Worm (Caenorhabditis elegans) whole organism, young adult: ENCODE measurements around the gene maoc-1.

Source experiments
- B0019.2 ChIP-seq: fragments of 200-800 bp; sonication (Bioruptor generic); conservative IDR thresholded peaks from 2 replicates; pipeline ENCODE4 v1.3.6; 2022; ENCODE audit warnings: missing genetic modification reagents, missing genetic modification characterization, missing compliant biosample characterization
- B0336.3 ChIP-seq: fragments of 200-800 bp; sonication (Bioruptor generic); IDR thresholded peaks from 2 replicates; pipeline ENCODE4 v1.3.6; 2022; ENCODE audit warnings: missing genetic modification characterization, missing compliant biosample characterization
- C06A6.2 ChIP-seq: fragments of 200-800 bp; sonication (Bioruptor generic); conservative IDR thresholded peaks from 2 replicates; pipeline ENCODE4 v1.3.6; 2022; ENCODE audit warnings: missing genetic modification characterization, missing compliant biosample characterization
- C17E4.6 ChIP-seq: fragments of 200-800 bp; sonication (Bioruptor generic); IDR thresholded peaks from 2 replicates; pipeline ENCODE4 v1.3.6; 2022; ENCODE audit warnings: missing genetic modification reagents, missing genetic modification characterization, missing compliant biosample characterization
- D2030.7 ChIP-seq: fragments of 200-800 bp; sonication (Bioruptor generic); IDR thresholded peaks from 2 replicates; pipeline ENCODE4 v1.3.6; 2022; ENCODE audit warnings: missing genetic modification reagents, missing genetic modification characterization, missing compliant biosample characterization
- F37B4.10 ChIP-seq: fragments of 200-800 bp; sonication (Bioruptor generic); IDR thresholded peaks from 2 replicates; pipeline ENCODE4 v1.3.6; 2022; ENCODE audit warnings: missing genetic modification characterization, missing compliant biosample characterization
- F49E8.2 ChIP-seq: sonication (generic microtip); optimal IDR thresholded peaks from 3 replicates; lab custom pipeline; 2017; ENCODE audit warnings: missing genetic modification characterization, mild to moderate bottlenecking, missing compliant biosample characterization, antibody characterized with exemption, moderate library complexity; ENCODE audit not compliant: insufficient read depth
- F55B11.4 ChIP-seq: sonication (generic microtip); optimal IDR thresholded peaks from 2 replicates; lab custom pipeline; 2016; ENCODE audit warnings: missing compliant biosample characterization, missing genetic modification characterization, borderline replicate concordance; ENCODE audit not compliant: insufficient read depth
- F57A8.1 ChIP-seq: fragments of 200-800 bp; sonication (Bioruptor generic); optimal IDR thresholded peaks from 2 replicates; lab custom pipeline; 2018; ENCODE audit warnings: mild to moderate bottlenecking, missing genetic modification characterization, moderate library complexity, missing compliant biosample characterization
- T07F8.4 ChIP-seq: sonication (generic microtip); optimal IDR thresholded peaks from 2 replicates; lab custom pipeline; 2016; ENCODE audit warnings: mild to moderate bottlenecking, missing genetic modification characterization, moderate library complexity, missing compliant biosample characterization
- Y56A3A.18 ChIP-seq: fragments of 200-800 bp; sonication (Bioruptor generic); IDR thresholded peaks from 2 replicates; pipeline ENCODE4 v1.3.6; 2022; ENCODE audit warnings: missing genetic modification reagents, missing genetic modification characterization, missing compliant biosample characterization
- Y95B8A.8 ChIP-seq: fragments of 200-800 bp; sonication (Bioruptor generic); IDR thresholded peaks from 2 replicates; pipeline ENCODE4 v1.3.6; 2022; ENCODE audit warnings: missing genetic modification reagents, missing genetic modification characterization, missing compliant biosample characterization
- ama-1 ChIP-seq, 3 experiments: fragments of 150-350 bp in 1 of 3; sonication (generic microtip) in 2 of 3; optimal IDR thresholded peaks; 2 replicates each; lab custom pipeline; 2014 to 2018; ENCODE audit warnings: missing biosample characterization in 2 of 3, missing genetic modification characterization in 2 of 3, missing genetic modification reagents in 2 of 3
- aptf-2 ChIP-seq: fragments of 200-800 bp; sonication (Bioruptor generic); conservative IDR thresholded peaks from 2 replicates; pipeline ENCODE4 v1.3.6; 2022; ENCODE audit warnings: missing genetic modification reagents, missing genetic modification characterization, missing compliant biosample characterization
- attf-5 ChIP-seq: fragments of 200-800 bp; sonication (Bioruptor generic); optimal IDR thresholded peaks from 2 replicates; lab custom pipeline; 2018; ENCODE audit warnings: mild to moderate bottlenecking, missing genetic modification characterization, missing compliant biosample characterization
- ceh-40 ChIP-seq: fragments of 200-800 bp; sonication (Bioruptor generic); IDR thresholded peaks from 2 replicates; pipeline ENCODE4 v1.3.6; 2022; ENCODE audit warnings: missing genetic modification characterization, missing compliant biosample characterization
- ceh-58 ChIP-seq: fragments of 200-800 bp; sonication (Bioruptor generic); IDR thresholded peaks from 2 replicates; pipeline ENCODE4 v1.3.6; 2022; ENCODE audit warnings: missing genetic modification characterization, missing compliant biosample characterization
- ekl-4 ChIP-seq: fragments of 200-800 bp; sonication (Bioruptor generic); IDR thresholded peaks from 2 replicates; pipeline ENCODE4 v1.3.6; 2022; ENCODE audit warnings: missing genetic modification reagents, missing genetic modification characterization, missing compliant biosample characterization
- ets-4 ChIP-seq: fragments of 200-800 bp; sonication (Bioruptor generic); optimal IDR thresholded peaks from 2 replicates; lab custom pipeline; 2018; ENCODE audit warnings: mild to moderate bottlenecking, missing genetic modification characterization, missing compliant biosample characterization
- gei-17 ChIP-seq: fragments of 200-800 bp; sonication (Bioruptor generic); optimal IDR thresholded peaks from 2 replicates; lab custom pipeline; 2018; ENCODE audit warnings: mild to moderate bottlenecking, missing genetic modification characterization, missing compliant biosample characterization
- him-1 ChIP-seq: sonication (generic microtip); optimal IDR thresholded peaks from 2 replicates; lab custom pipeline; 2016; ENCODE audit warnings: missing genotype, missing genetic modification reagents, missing genetic modification characterization, missing compliant biosample characterization
- hlh-26 ChIP-seq: fragments of 200-800 bp; sonication (Bioruptor generic); conservative IDR thresholded peaks from 2 replicates; pipeline ENCODE4 v1.3.6; 2022; ENCODE audit warnings: missing genetic modification reagents, missing genetic modification characterization, missing compliant biosample characterization
- lag-1 ChIP-seq: fragments of 200-800 bp; sonication (Bioruptor generic); IDR thresholded peaks from 2 replicates; pipeline ENCODE4 v1.3.6; 2022; ENCODE audit warnings: missing genetic modification reagents, missing genetic modification characterization, missing compliant biosample characterization
- lir-1 ChIP-seq: fragments of 200-800 bp; sonication (Bioruptor generic); conservative IDR thresholded peaks from 2 replicates; pipeline ENCODE4 v1.3.6; 2022; ENCODE audit warnings: missing genetic modification reagents, missing genetic modification characterization, missing compliant biosample characterization
- lsy-27 ChIP-seq: sonication (generic microtip); optimal IDR thresholded peaks from 2 replicates; lab custom pipeline; 2017; ENCODE audit warnings: missing genetic modification characterization, mild to moderate bottlenecking, missing compliant biosample characterization, antibody characterized with exemption, missing genotype, borderline replicate concordance; ENCODE audit not compliant: insufficient read depth
- madf-10 ChIP-seq: sonication (generic microtip); optimal IDR thresholded peaks from 2 replicates; lab custom pipeline; 2016; ENCODE audit warnings: mild to moderate bottlenecking, missing genetic modification characterization, missing compliant biosample characterization
- madf-8 ChIP-seq: fragments of 200-800 bp; sonication (Bioruptor generic); conservative IDR thresholded peaks from 2 replicates; pipeline ENCODE4 v1.3.6; 2022; ENCODE audit warnings: missing genetic modification reagents, missing genetic modification characterization, missing compliant biosample characterization
- mcd-1 ChIP-seq: fragments of 200-800 bp; sonication (Bioruptor generic); IDR thresholded peaks from 2 replicates; pipeline ENCODE4 v1.3.6; 2022; ENCODE audit warnings: missing genetic modification reagents, missing genetic modification characterization, missing compliant biosample characterization
- nhr-179 ChIP-seq: sonication (generic microtip); optimal IDR thresholded peaks from 2 replicates; lab custom pipeline; 2016; ENCODE audit warnings: mild to moderate bottlenecking, missing genetic modification characterization, missing compliant biosample characterization
- nhr-27 ChIP-seq: fragments of 200-800 bp; sonication (Bioruptor generic); optimal IDR thresholded peaks from 2 replicates; lab custom pipeline; 2018; ENCODE audit warnings: mild to moderate bottlenecking, missing genetic modification characterization, moderate library complexity, missing compliant biosample characterization
- nhr-80 ChIP-seq: sonication (generic microtip); optimal IDR thresholded peaks from 2 replicates; lab custom pipeline; 2016; ENCODE audit warnings: missing genetic modification characterization, missing compliant biosample characterization
- pbrm-1 ChIP-seq: fragments of 200-800 bp; sonication (Bioruptor generic); IDR thresholded peaks from 2 replicates; pipeline ENCODE4 v1.3.6; 2022; ENCODE audit warnings: missing genetic modification reagents, missing genetic modification characterization, missing compliant biosample characterization
- pha-4 ChIP-seq: fragments of 150-350 bp; sonication (generic microtip); optimal IDR thresholded peaks from 2 replicates; lab custom pipeline; 2014; ENCODE audit warnings: missing biosample characterization, missing genetic modification reagents, missing genetic modification characterization
- rpc-1 ChIP-seq, 2 experiments: fragments of 150-350 bp in 1 of 2; sonication (generic microtip) in 1 of 2; optimal IDR thresholded peaks; 2 replicates each; lab custom pipeline; 2014 to 2018; ENCODE audit warnings: missing biosample characterization in 1 of 2, missing genetic modification characterization in 1 of 2, missing genetic modification reagents in 1 of 2, missing genotype in 1 of 2
- snpc-1.1 ChIP-seq: sonication (generic microtip); optimal IDR thresholded peaks from 2 replicates; lab custom pipeline; 2017; ENCODE audit warnings: missing genetic modification characterization, mild to moderate bottlenecking, missing compliant biosample characterization, antibody characterized with exemption, moderate library complexity, missing genotype, missing genetic modification reagents; ENCODE audit not compliant: insufficient read depth
- snpc-1.3 ChIP-seq: sonication (generic microtip); optimal IDR thresholded peaks from 2 replicates; lab custom pipeline; 2017; ENCODE audit warnings: missing genetic modification characterization, mild to moderate bottlenecking, missing compliant biosample characterization, antibody characterized with exemption, moderate library complexity, missing genotype, missing genetic modification reagents; ENCODE audit not compliant: insufficient read depth
- somi-1 ChIP-seq: fragments of 200-800 bp; sonication (Bioruptor generic); optimal IDR thresholded peaks from 2 replicates; lab custom pipeline; 2018; ENCODE audit warnings: mild to moderate bottlenecking, missing genetic modification characterization, missing compliant biosample characterization
- tbx-9 ChIP-seq: sonication (generic microtip); optimal IDR thresholded peaks from 2 replicates; lab custom pipeline; 2016; ENCODE audit warnings: borderline replicate concordance, missing genetic modification characterization, inconsistent platforms, missing compliant biosample characterization
- xnd-1 ChIP-seq: sonication (generic microtip); optimal IDR thresholded peaks from 2 replicates; lab custom pipeline; 2016; ENCODE audit warnings: missing genotype, missing genetic modification reagents, missing genetic modification characterization, missing compliant biosample characterization
- zfh-2 ChIP-seq: fragments of 200-800 bp; sonication (Bioruptor generic); conservative IDR thresholded peaks from 2 replicates; pipeline ENCODE4 v1.3.6; 2022; ENCODE audit warnings: missing genetic modification reagents, missing genetic modification characterization, missing compliant biosample characterization
- ztf-18 ChIP-seq: sonication (generic microtip); optimal IDR thresholded peaks from 2 replicates; lab custom pipeline; 2016; ENCODE audit warnings: missing genotype, mild to moderate bottlenecking, missing genetic modification characterization, missing compliant biosample characterization
- ztf-22 ChIP-seq: fragments of 200-800 bp; sonication (Bioruptor generic); optimal IDR thresholded peaks from 2 replicates; lab custom pipeline; 2018; ENCODE audit warnings: mild to moderate bottlenecking, missing genetic modification characterization, moderate library complexity, missing compliant biosample characterization
- ztf-28 ChIP-seq: fragments of 200-800 bp; sonication (Bioruptor generic); IDR thresholded peaks from 2 replicates; pipeline ENCODE4 v1.3.6; 2022; ENCODE audit warnings: missing genetic modification reagents, missing genetic modification characterization, missing compliant biosample characterization

Gene maoc-1

ce11 chrII:7183493-7184272 lies 12.4 kb upstream of the maoc-1 start, which contains the start of gene pdl-1 (continued):
- 0 out of 2 replicates have a peak, but pooled peaks have one; percentile 23 for TF ChIP-seq F37B4.10 (GFP tag; lab: Robert Waterston, UW)
- peak; percentile 78 for TF ChIP-seq D2030.7 (GFP tag; lab: Robert Waterston, UW)
- peak; percentile 46 for TF ChIP-seq nhr-80 (tag; lab: Kevin White, UChicago)
- TF ChIP-seq F49E8.2: no peak
- TF ChIP-seq lir-1 (GFP tag; lab: Robert Waterston, UW): peak; percentile 71; the same call in 1 of the 2 replicates
- TF ChIP-seq Y95B8A.8: peak; percentile 62; the same call in 1 of the 2 replicates
- TF ChIP-seq mcd-1 (GFP tag; lab: Robert Waterston, UW): peak; percentile 66
- 0 out of 2 replicates have a peak, but pooled peaks have one; percentile 26 for TF ChIP-seq B0019.2 (GFP tag; lab: Robert Waterston, UW)
- peak; percentile 91 for TF ChIP-seq ceh-40 (GFP tag; lab: Robert Waterston, UW)
- 0 out of 2 replicates have a peak, but pooled peaks have one; percentile 61 for TF ChIP-seq hlh-26 (GFP tag; lab: Robert Waterston, UW)
- TF ChIP-seq snpc-1.3 (tag; lab: Kevin White, UChicago): peak; percentile 89
- no peak for TF ChIP-seq lag-1 (GFP tag; lab: Robert Waterston, UW)
- peak; percentile 99 for TF ChIP-seq rpc-1 (optimal IDR thresholded peaks at IDR 0.05; lab: Kevin White, UChicago)
- TF ChIP-seq rpc-1 (tag; optimal IDR thresholded peaks at IDR 0.05; lab: Kevin White, UChicago): peak; percentile 98
- peak; percentile 80 for TF ChIP-seq ztf-18 (tag; lab: Kevin White, UChicago)
- TF ChIP-seq ceh-58 (GFP tag; lab: Robert Waterston, UW): no peak
- TF ChIP-seq him-1 (tag; lab: Kevin White, UChicago): peak; percentile 97
- TF ChIP-seq F55B11.4: no peak
- TF ChIP-seq T07F8.4: peak; percentile 86
- peak; percentile 76 for TF ChIP-seq somi-1 (GFP tag; lab: Kevin White, UChicago)
- TF ChIP-seq madf-10 (tag; lab: Kevin White, UChicago): peak; percentile 86
- TF ChIP-seq xnd-1 (tag; lab: Kevin White, UChicago): no peak
- TF ChIP-seq ztf-22 (GFP tag; lab: Kevin White, UChicago): peak; percentile 44
- TF ChIP-seq F57A8.1 (GFP tag; lab: Kevin White, UChicago): peak; percentile 46
- TF ChIP-seq Y56A3A.18 (GFP tag; lab: Robert Waterston, UW): peak; percentile 91
- peak; percentile 63; the same call in 1 of the 2 replicates for TF ChIP-seq C17E4.6 (GFP tag; lab: Robert Waterston, UW)
- TF ChIP-seq pbrm-1: peak; percentile 88
- no peak for TF ChIP-seq pha-4 (tag; lab: Kevin White, UChicago)
- 0 out of 2 replicates have a peak, but pooled peaks have one; percentile 43 for TF ChIP-seq C06A6.2 (GFP tag; lab: Robert Waterston, UW)
- TF ChIP-seq ets-4 (GFP tag; lab: Kevin White, UChicago): peak; percentile 62
- TF ChIP-seq zfh-2 (GFP tag; lab: Robert Waterston, UW): no peak; the same call in 1 of the 2 replicates
- TF ChIP-seq ztf-28 (GFP tag; lab: Robert Waterston, UW): peak; percentile 64; the same call in 1 of the 2 replicates
- TF ChIP-seq gei-17: peak; percentile 39
- peak; percentile 82 for TF ChIP-seq attf-5 (GFP tag; lab: Kevin White, UChicago)
- peak; percentile 84 for TF ChIP-seq nhr-27 (tag; lab: Kevin White, UChicago)
- TF ChIP-seq ama-1 (optimal IDR thresholded peaks at IDR 0.05; lab: Kevin White, UChicago): no peak
- TF ChIP-seq ama-1 (GFP tag; optimal IDR thresholded peaks at IDR 0.05; lab: Kevin White, UChicago): peak; percentile 87 to 93

- TF ChIP-seq ceh-58 (GFP tag; lab: Robert Waterston, UW) (no peak), lir-1 (GFP tag; lab: Robert Waterston, UW) (no peak), nhr-179 (tag; lab: Kevin White, UChicago) (no peak), T07F8.4 (no peak), snpc-1.1 (no peak), F57A8.1 (GFP tag; lab: Kevin White, UChicago) (no peak), lsy-27 (no peak), hlh-26 (GFP tag; lab: Robert Waterston, UW) (no peak), B0336.3 (no peak), aptf-2 (GFP tag; lab: Robert Waterston, UW) (no peak), tbx-9 (no peak), ekl-4 (GFP tag; lab: Robert Waterston, UW) (no peak), madf-8 (no peak)
These were observed 10.0 kb upstream of the maoc-1 start for ce11 chrII:7186117-7186516.
